Fruit fly (Drosophila melanogaster) whole organism, embryonic: ENCODE data around the gene CG42814.

Source experiments
- BEAF-32 ChIP-seq: fragments of 200-800 bp; sonication (Bioruptor generic); optimal IDR thresholded peaks from 3 replicates; lab custom pipeline; 2017; ENCODE audit warnings: missing biosample characterization, missing genetic modification characterization, mild to moderate bottlenecking, moderate library complexity, missing genetic modification reagents
- CG1024 ChIP-seq: fragments of 200-800 bp; sonication (Bioruptor generic); IDR thresholded peaks from 2 replicates; pipeline ENCODE4 v1.3.6; 2022; ENCODE audit warnings: missing biosample characterization, missing genetic modification characterization
- CG10431 ChIP-seq: fragments of 200-800 bp; sonication (Bioruptor generic); optimal IDR thresholded peaks from 3 replicates; lab custom pipeline; 2018; ENCODE audit warnings: missing biosample characterization, mild to moderate bottlenecking, missing genetic modification characterization
- CG12299 ChIP-seq: fragments of 200-800 bp; sonication (Bioruptor generic); optimal IDR thresholded peaks from 2 replicates; lab custom pipeline; 2018; ENCODE audit warnings: missing biosample characterization, mild to moderate bottlenecking, missing genetic modification characterization
- CG12942 ChIP-seq: fragments of 200-800 bp; sonication (Bioruptor generic); optimal IDR thresholded peaks from 3 replicates; lab custom pipeline; 2016; ENCODE audit warnings: missing biosample characterization, missing genetic modification characterization
- CG13894 ChIP-seq: fragments of 200-800 bp; sonication (Bioruptor generic); optimal IDR thresholded peaks from 3 replicates; lab custom pipeline; 2018; ENCODE audit warnings: missing biosample characterization, mild to moderate bottlenecking, missing genetic modification characterization, moderate library complexity
- CG14441 ChIP-seq: fragments of 200-800 bp; sonication (Bioruptor generic); IDR thresholded peaks from 2 replicates; pipeline ENCODE4 v1.3.6; 2022; ENCODE audit warnings: missing biosample characterization, missing genetic modification characterization
- CG14860 ChIP-seq: fragments of 200-800 bp; sonication (Bioruptor generic); IDR thresholded peaks from 3 replicates; pipeline ENCODE4 v1.3.6; 2022; ENCODE audit warnings: missing biosample characterization, missing genetic modification characterization; ENCODE audit not compliant: partially characterized antibody
- CG15269 ChIP-seq: fragments of 200-800 bp; sonication (Bioruptor generic); optimal IDR thresholded peaks from 2 replicates; lab custom pipeline; 2018; ENCODE audit warnings: missing biosample characterization, mild to moderate bottlenecking, missing genetic modification characterization, moderate library complexity
- CG1603 ChIP-seq: fragments of 200-800 bp; sonication (Bioruptor generic); optimal IDR thresholded peaks from 2 replicates; lab custom pipeline; 2019; ENCODE audit warnings: missing biosample characterization, mild to moderate bottlenecking, missing genetic modification characterization, moderate library complexity
- CG17385 ChIP-seq: fragments of 200-800 bp; sonication (Bioruptor generic); optimal IDR thresholded peaks from 3 replicates; lab custom pipeline; 2018; ENCODE audit warnings: missing biosample characterization, mild to moderate bottlenecking, missing genetic modification characterization
- CG2129 ChIP-seq: fragments of 200-800 bp; sonication (Bioruptor generic); IDR thresholded peaks from 2 replicates; pipeline ENCODE4 v1.3.6; 2022; ENCODE audit warnings: missing biosample characterization, missing genetic modification characterization; ENCODE audit not compliant: partially characterized antibody
- CG2875 ChIP-seq: fragments of 200-800 bp; sonication (Bioruptor generic); optimal IDR thresholded peaks from 2 replicates; lab custom pipeline; 2017; ENCODE audit warnings: missing biosample characterization, mild to moderate bottlenecking, missing genetic modification characterization, missing genetic modification reagents
- CG3065 ChIP-seq: fragments of 200-800 bp; sonication (Bioruptor generic); optimal IDR thresholded peaks from 2 replicates; lab custom pipeline; 2016; ENCODE audit warnings: missing biosample characterization, missing genetic modification characterization
- CG32767 ChIP-seq: fragments of 200-800 bp; sonication (Bioruptor generic); IDR thresholded peaks from 2 replicates; pipeline ENCODE4 v1.3.6; 2022; ENCODE audit warnings: missing biosample characterization, missing genetic modification characterization
- CG4328 ChIP-seq: fragments of 200-800 bp; sonication (Bioruptor generic); optimal IDR thresholded peaks from 3 replicates; lab custom pipeline; 2017; ENCODE audit warnings: missing biosample characterization, missing genetic modification reagents, missing genetic modification characterization
- CG4360 ChIP-seq: fragments of 200-800 bp; sonication (Bioruptor generic); IDR thresholded peaks from 2 replicates; pipeline ENCODE4 v1.3.6; 2022; ENCODE audit warnings: missing biosample characterization, missing genetic modification characterization
- CG4820 ChIP-seq: fragments of 200-800 bp; sonication (Bioruptor generic); optimal IDR thresholded peaks from 3 replicates; lab custom pipeline; 2016; ENCODE audit warnings: missing biosample characterization, missing genetic modification characterization
- CG6654 ChIP-seq: fragments of 200-800 bp; sonication (Bioruptor generic); optimal IDR thresholded peaks from 2 replicates; lab custom pipeline; 2017; ENCODE audit warnings: missing biosample characterization, mild to moderate bottlenecking, missing genetic modification characterization
- CG7556 ChIP-seq: fragments of 200-800 bp; sonication (Bioruptor generic); optimal IDR thresholded peaks from 2 replicates; lab custom pipeline; 2017; ENCODE audit warnings: missing biosample characterization, mild to moderate bottlenecking, missing genetic modification characterization
- CkIIα-i1 ChIP-seq: fragments of 200-800 bp; sonication (Bioruptor generic); IDR thresholded peaks from 2 replicates; pipeline ENCODE4 v1.3.6; 2022; ENCODE audit warnings: missing biosample characterization, missing genetic modification characterization
- CrebB ChIP-seq: fragments of 200-800 bp; sonication (Bioruptor generic); optimal IDR thresholded peaks from 3 replicates; lab custom pipeline; 2018; ENCODE audit warnings: missing biosample characterization, mild to moderate bottlenecking, missing genetic modification characterization
- D19B ChIP-seq: fragments of 200-800 bp; sonication (Bioruptor generic); optimal IDR thresholded peaks from 2 replicates; lab custom pipeline; 2017; ENCODE audit warnings: missing biosample characterization, mild to moderate bottlenecking, missing genetic modification characterization
- Dfd ChIP-seq, 2 experiments: fragments of >200 bp; optimal IDR thresholded peaks; 2 replicates each; lab custom pipeline; 2017; ENCODE audit warnings: missing biosample characterization in 2 of 2, missing genetic modification characterization in 2 of 2
- Ets97D ChIP-seq: fragments of 200-800 bp; sonication (Bioruptor generic); optimal IDR thresholded peaks from 3 replicates; lab custom pipeline; 2016; ENCODE audit warnings: missing biosample characterization, missing genetic modification characterization
- GATAe ChIP-seq: fragments of 200-800 bp; sonication (Bioruptor generic); conservative IDR thresholded peaks from 2 replicates; pipeline ENCODE4 v1.3.6; 2022; ENCODE audit warnings: missing biosample characterization, missing genetic modification characterization
- Hand ChIP-seq: fragments of 200-800 bp; sonication (Bioruptor generic); optimal IDR thresholded peaks from 2 replicates; lab custom pipeline; 2017; ENCODE audit warnings: mild to moderate bottlenecking, missing biosample characterization, missing genetic modification reagents, missing genetic modification characterization
- Lhr ChIP-seq: fragments of 200-800 bp; sonication (Bioruptor generic); optimal IDR thresholded peaks from 3 replicates; lab custom pipeline; 2017; ENCODE audit warnings: mild to moderate bottlenecking, missing biosample characterization, missing genetic modification reagents, missing genetic modification characterization
- Side ChIP-seq: fragments of 200-800 bp; sonication (Bioruptor generic); optimal IDR thresholded peaks from 2 replicates; lab custom pipeline; 2016; ENCODE audit warnings: missing biosample characterization, missing genetic modification characterization
- TFAM ChIP-seq: fragments of 200-800 bp; sonication (Bioruptor generic); optimal IDR thresholded peaks from 2 replicates; lab custom pipeline; 2017; ENCODE audit warnings: missing biosample characterization, missing genetic modification characterization, inconsistent platforms
- ac ChIP-seq: fragments of 200-800 bp; sonication (Bioruptor generic); optimal IDR thresholded peaks from 3 replicates; lab custom pipeline; 2017; ENCODE audit warnings: missing biosample characterization, mild to moderate bottlenecking, missing genetic modification characterization
- al ChIP-seq: fragments of 200-800 bp; sonication (Bioruptor generic); IDR thresholded peaks from 2 replicates; pipeline ENCODE4 v1.3.6; 2022; ENCODE audit warnings: missing biosample characterization, missing genetic modification characterization
- az2 ChIP-seq: fragments of 200-800 bp; sonication (Bioruptor generic); optimal IDR thresholded peaks from 3 replicates; lab custom pipeline; 2016; ENCODE audit warnings: missing biosample characterization, missing genetic modification characterization
- cg ChIP-seq: fragments of 200-800 bp; sonication (Bioruptor generic); optimal IDR thresholded peaks from 3 replicates; lab custom pipeline; 2019; ENCODE audit warnings: missing biosample characterization, mild to moderate bottlenecking, missing genetic modification characterization, moderate library complexity
- corto ChIP-seq: fragments of 200-800 bp; sonication (Bioruptor generic); optimal IDR thresholded peaks from 2 replicates; lab custom pipeline; 2016; ENCODE audit warnings: missing biosample characterization, mild to moderate bottlenecking, missing genetic modification characterization, moderate library complexity
- grau ChIP-seq: fragments of 200-800 bp; optimal IDR thresholded peaks from 3 replicates; lab custom pipeline; 2019; ENCODE audit warnings: missing biosample characterization, mild to moderate bottlenecking, missing genetic modification characterization, moderate library complexity
- insv ChIP-seq, 2 experiments: fragments of 200-800 bp; sonication (Bioruptor generic); optimal IDR thresholded peaks; 3 replicates each; lab custom pipeline; 2016 to 2018; ENCODE audit warnings: missing biosample characterization in 2 of 2, missing genetic modification characterization in 2 of 2
- inv ChIP-seq: fragments of 200-800 bp; sonication (Bioruptor generic); IDR thresholded peaks from 2 replicates; pipeline ENCODE4 v1.3.6; 2022; ENCODE audit warnings: missing biosample characterization, missing genetic modification characterization; ENCODE audit not compliant: partially characterized antibody
- jing ChIP-seq: fragments of 200-800 bp; sonication (Bioruptor generic); optimal IDR thresholded peaks from 2 replicates; lab custom pipeline; 2018; ENCODE audit warnings: missing biosample characterization, mild to moderate bottlenecking, missing genetic modification characterization
- kni ChIP-seq: fragments of 200-800 bp; sonication (Bioruptor generic); optimal IDR thresholded peaks from 3 replicates; lab custom pipeline; 2017; ENCODE audit warnings: mild to moderate bottlenecking, missing biosample characterization, missing genetic modification reagents, missing genetic modification characterization
- lola ChIP-seq, 3 experiments: fragments of >200 bp in 2 of 3; fragments of 200-800 bp in 1 of 3; sonication (Bioruptor generic) in 1 of 3; optimal IDR thresholded peaks; 2 replicates each; lab custom pipeline; 2017 to 2019; ENCODE audit warnings: missing biosample characterization in 3 of 3, missing genetic modification characterization in 3 of 3, mild to moderate bottlenecking in 1 of 3, moderate library complexity in 1 of 3
- odd ChIP-seq: fragments of 200-800 bp; sonication (Bioruptor generic); optimal IDR thresholded peaks from 2 replicates; lab custom pipeline; 2017; ENCODE audit warnings: missing biosample characterization, mild to moderate bottlenecking, missing genetic modification characterization
- psq ChIP-seq: fragments of 200-800 bp; sonication (Bioruptor generic); optimal IDR thresholded peaks from 2 replicates; lab custom pipeline; 2017; ENCODE audit warnings: missing biosample characterization, missing genetic modification characterization
- sens ChIP-seq: fragments of 200-800 bp; sonication (Bioruptor generic); peaks from one replicate; lab custom pipeline; 2016; ENCODE audit warnings: missing biosample characterization, missing genetic modification characterization
- sob ChIP-seq: fragments of 200-800 bp; sonication (Bioruptor generic); IDR thresholded peaks from 2 replicates; pipeline ENCODE4 v1.3.6; 2022; ENCODE audit warnings: missing biosample characterization, missing genetic modification characterization
- sqz ChIP-seq: fragments of 200-800 bp; sonication (Bioruptor generic); optimal IDR thresholded peaks from 3 replicates; lab custom pipeline; 2018; ENCODE audit warnings: missing biosample characterization, mild to moderate bottlenecking, missing genetic modification characterization
- unpg ChIP-seq: fragments of 200-800 bp; sonication (Bioruptor generic); optimal IDR thresholded peaks from 3 replicates; lab custom pipeline; 2018; ENCODE audit warnings: missing biosample characterization, mild to moderate bottlenecking, missing genetic modification characterization, moderate library complexity
- wek ChIP-seq: fragments of 200-800 bp; sonication (Bioruptor generic); optimal IDR thresholded peaks from 3 replicates; lab custom pipeline; 2018; ENCODE audit warnings: missing biosample characterization, mild to moderate bottlenecking, missing genetic modification characterization, moderate library complexity

The CG42814 gene

dm6 chr3R:27218814-27219213 lies 10.5 kb downstream of the CG42814 start:
- no peak for TF ChIP-seq GATAe (GFP tag; lab: Robert Waterston, UW)
- no peak for TF ChIP-seq sqz (GFP tag; lab: Kevin White, UChicago)
- TF ChIP-seq kni (GFP tag; lab: Kevin White, UChicago): peak; percentile 46
- peak; percentile 39 for TF ChIP-seq cg (GFP tag; lab: Kevin White, UChicago)
- peak; percentile 50 for TF ChIP-seq CG13894
- TF ChIP-seq sob: no peak
- no peak for TF ChIP-seq CG12942 (GFP tag; lab: Kevin White, UChicago)
- TF ChIP-seq CG1603 (tag; lab: Kevin White, UChicago): no peak
- TF ChIP-seq CG3065 (GFP tag; lab: Kevin White, UChicago): no peak
- peak; percentile 30 for TF ChIP-seq CG17385 (GFP tag; lab: Kevin White, UChicago)
- TF ChIP-seq odd (GFP tag; lab: Kevin White, UChicago): no peak
- peak; percentile 52 for TF ChIP-seq CG15269 (tag; lab: Kevin White, UChicago)

dm6 chr3R:27218288-27218687 lies 11.0 kb downstream of the CG42814 start:
- no peak for TF ChIP-seq CG12942 (GFP tag; lab: Kevin White, UChicago)
- TF ChIP-seq BEAF-32 (GFP tag; lab: Kevin White, UChicago): peak; percentile 3
- no peak for TF ChIP-seq az2 (GFP tag; lab: Kevin White, UChicago)
- TF ChIP-seq inv: no peak
- no peak for TF ChIP-seq al (GFP tag; lab: Robert Waterston, UW)
- no peak for TF ChIP-seq ac
- no peak for TF ChIP-seq Dfd (GFP tag; optimal IDR thresholded peaks at IDR 0.05; lab: Kevin White, UChicago)
- no peak for TF ChIP-seq CG2875
- no peak for TF ChIP-seq CG12299 (tag; lab: Kevin White, UChicago)
- TF ChIP-seq sens: peak; percentile 57
- TF ChIP-seq CG10431: no peak
- TF ChIP-seq CG1024 (GFP tag; lab: Robert Waterston, UW): no peak

dm6 chr3R:27217465-27218059 lies 11.7 kb downstream of the CG42814 start:
- TF ChIP-seq Side (GFP tag; lab: Kevin White, UChicago) (no peak), CG32767 (GFP tag; lab: Robert Waterston, UW) (no peak), CrebB (tag; lab: Kevin White, UChicago) (no peak), CG6654 (no peak), corto (GFP tag; lab: Kevin White, UChicago) (no peak), unpg (GFP tag; lab: Kevin White, UChicago) (no peak), CG4328 (no peak), CG4820 (GFP tag; lab: Kevin White, UChicago) (no peak), CG14860 (no peak), Hand (GFP tag; lab: Kevin White, UChicago) (no peak), Ets97D (GFP tag; lab: Kevin White, UChicago) (no peak), CG7556 (GFP tag; lab: Kevin White, UChicago) (no peak), wek (GFP tag; lab: Kevin White, UChicago) (no peak), CG2129 (GFP tag; lab: Robert Waterston, UW) (no peak), TFAM (GFP tag; lab: Kevin White, UChicago) (no peak), psq (no peak), D19B (peak; percentile 49), CG14441 (GFP tag; lab: Robert Waterston, UW) (no peak), CG4360 (GFP tag; lab: Robert Waterston, UW) (no peak), CG1603 (tag; lab: Kevin White, UChicago) (no peak), Lhr (GFP tag; lab: Kevin White, UChicago) (no peak), jing (GFP tag; lab: Kevin White, UChicago) (no peak), insv (GFP tag; optimal IDR thresholded peaks at IDR 0.05; lab: Kevin White, UChicago) (no peak), CkIIα-i1 (GFP tag; lab: Robert Waterston, UW) (no peak), kni (GFP tag; lab: Kevin White, UChicago) (no peak), lola (GFP tag; optimal IDR thresholded peaks at IDR 0.05; lab: Kevin White, UChicago) (peak in 1 of 3 experiments; percentile 55), grau (tag; lab: Kevin White, UChicago) (no peak)
